Worm (Caenorhabditis elegans) whole organism, late embryonic: ENCODE measurements around the gene hrg-6.

Source experiments
- C08G9.2 ChIP-seq: sonication (generic microtip); optimal IDR thresholded peaks from 2 replicates; lab custom pipeline; 2016; ENCODE audit warnings: mild to moderate bottlenecking, missing genetic modification characterization, moderate library complexity, missing compliant biosample characterization
- K02D7.2 ChIP-seq: sonication (generic microtip); optimal IDR thresholded peaks from 2 replicates; lab custom pipeline; 2017; ENCODE audit warnings: mild to moderate bottlenecking, missing genetic modification characterization, missing compliant biosample characterization
- K09A11.1 ChIP-seq: sonication (generic microtip); optimal IDR thresholded peaks from 2 replicates; lab custom pipeline; 2017; ENCODE audit warnings: antibody characterized with exemption, mild to moderate bottlenecking, missing genetic modification characterization, missing compliant biosample characterization; ENCODE audit not compliant: insufficient read depth
- Y22D7AL.16 ChIP-seq: sonication (generic microtip); optimal IDR thresholded peaks from 2 replicates; lab custom pipeline; 2016; ENCODE audit warnings: missing genetic modification characterization, missing compliant biosample characterization
- ama-1 ChIP-seq: fragments of 150-350 bp; optimal IDR thresholded peaks from 2 replicates; lab custom pipeline; 2014
- ceh-14 ChIP-seq: sonication (generic microtip); optimal IDR thresholded peaks from 2 replicates; lab custom pipeline; 2016; ENCODE audit warnings: missing genotype, missing genetic modification characterization, missing compliant biosample characterization
- ceh-18 ChIP-seq: sonication (generic microtip); optimal IDR thresholded peaks from 2 replicates; lab custom pipeline; 2016; ENCODE audit warnings: missing genetic modification characterization, missing compliant biosample characterization
- ceh-30 ChIP-seq: fragments of 150-350 bp; optimal IDR thresholded peaks from 2 replicates; lab custom pipeline; 2014; ENCODE audit warnings: missing biosample characterization, missing genetic modification characterization
- ceh-6 ChIP-seq: fragments of 200-800 bp; sonication (Bioruptor generic); optimal IDR thresholded peaks from 2 replicates; lab custom pipeline; 2018; ENCODE audit warnings: mild to moderate bottlenecking, missing genetic modification characterization, missing compliant biosample characterization
- ceh-9 ChIP-seq: sonication (generic microtip); optimal IDR thresholded peaks from 2 replicates; lab custom pipeline; 2016; ENCODE audit warnings: mild to moderate bottlenecking, missing genetic modification characterization, inconsistent platforms, missing compliant biosample characterization
- che-1 ChIP-seq: sonication (generic microtip); optimal IDR thresholded peaks from 2 replicates; lab custom pipeline; 2016; ENCODE audit warnings: mild to moderate bottlenecking, missing genetic modification characterization, missing compliant biosample characterization
- dmd-4 ChIP-seq: sonication (generic microtip); optimal IDR thresholded peaks from 2 replicates; lab custom pipeline; 2016; ENCODE audit warnings: borderline replicate concordance, missing genetic modification characterization, missing compliant biosample characterization
- ets-4 ChIP-seq: sonication (generic microtip); optimal IDR thresholded peaks from 2 replicates; lab custom pipeline; 2016; ENCODE audit warnings: missing genetic modification characterization, missing compliant biosample characterization
- fax-1 ChIP-seq: sonication (generic microtip); optimal IDR thresholded peaks from 2 replicates; lab custom pipeline; 2016; ENCODE audit warnings: missing genotype, missing genetic modification characterization, missing compliant biosample characterization
- fkh-10 ChIP-seq: fragments of 150-350 bp; optimal IDR thresholded peaks from 2 replicates; lab custom pipeline; 2014; ENCODE audit warnings: missing biosample characterization, missing genetic modification reagents, missing genetic modification characterization
- hlh-13 ChIP-seq: fragments of 200-800 bp; sonication (Bioruptor generic); optimal IDR thresholded peaks from 2 replicates; lab custom pipeline; 2018; ENCODE audit warnings: mild to moderate bottlenecking, missing genetic modification characterization, missing compliant biosample characterization
- hlh-15 ChIP-seq: sonication (generic microtip); optimal IDR thresholded peaks from 2 replicates; lab custom pipeline; 2016; ENCODE audit warnings: missing genetic modification characterization, missing compliant biosample characterization
- hlh-30 ChIP-seq: sonication (generic microtip); optimal IDR thresholded peaks from 2 replicates; lab custom pipeline; 2017; ENCODE audit warnings: antibody characterized with exemption, missing genetic modification characterization, missing compliant biosample characterization; ENCODE audit not compliant: insufficient read depth
- lin-11 ChIP-seq: fragments of 200-800 bp; sonication (Bioruptor generic); optimal IDR thresholded peaks from 2 replicates; lab custom pipeline; 2018; ENCODE audit warnings: mild to moderate bottlenecking, missing genetic modification characterization, missing compliant biosample characterization
- madf-2 ChIP-seq: sonication (generic microtip); optimal IDR thresholded peaks from 2 replicates; lab custom pipeline; 2017; ENCODE audit warnings: missing genetic modification characterization, missing compliant biosample characterization
- nfya-1 ChIP-seq: sonication (generic microtip); optimal IDR thresholded peaks from 2 replicates; lab custom pipeline; 2017; ENCODE audit warnings: missing genetic modification characterization, mild to moderate bottlenecking, missing compliant biosample characterization, antibody characterized with exemption, moderate library complexity
- nhr-11 ChIP-seq: fragments of 150-350 bp; optimal IDR thresholded peaks from 2 replicates; lab custom pipeline; 2014; ENCODE audit warnings: missing biosample characterization, missing genetic modification characterization
- nhr-232 ChIP-seq: sonication (generic microtip); optimal IDR thresholded peaks from 2 replicates; lab custom pipeline; 2016; ENCODE audit warnings: missing genetic modification characterization, missing compliant biosample characterization
- npax-4 ChIP-seq: sonication (generic microtip); optimal IDR thresholded peaks from 2 replicates; lab custom pipeline; 2016; ENCODE audit warnings: missing genetic modification characterization, missing compliant biosample characterization
- pag-3 ChIP-seq: sonication (generic microtip); optimal IDR thresholded peaks from 2 replicates; lab custom pipeline; 2016; ENCODE audit warnings: missing compliant biosample characterization, missing genetic modification characterization, borderline replicate concordance
- pat-9 ChIP-seq: fragments of 200-800 bp; sonication (Bioruptor generic); optimal IDR thresholded peaks from 2 replicates; lab custom pipeline; 2018; ENCODE audit warnings: mild to moderate bottlenecking, missing genetic modification characterization, moderate library complexity, missing compliant biosample characterization
- ref-2 ChIP-seq: sonication (generic microtip); optimal IDR thresholded peaks from 2 replicates; lab custom pipeline; 2016; ENCODE audit warnings: missing genetic modification characterization, missing compliant biosample characterization
- sox-2 ChIP-seq: fragments of 200-800 bp; sonication (Bioruptor generic); IDR thresholded peaks from 2 replicates; pipeline ENCODE4 v1.3.6; 2022; ENCODE audit warnings: missing genetic modification reagents, missing genetic modification characterization, missing compliant biosample characterization
- unc-3 ChIP-seq, 2 experiments: fragments of 200-800 bp in 1 of 2; sonication (Bioruptor generic) in 1 of 2; sonication (generic microtip) in 1 of 2; conservative IDR thresholded peaks in 1 of 2; optimal IDR thresholded peaks in 1 of 2; 2 replicates each; pipeline versions ENCODE4 v1.3.6 to Lab custom; 2016 to 2022; ENCODE audit warnings: missing compliant biosample characterization in 2 of 2, missing genetic modification characterization in 2 of 2, missing genetic modification reagents in 1 of 2
- unc-55 ChIP-seq: sonication (generic microtip); optimal IDR thresholded peaks from 2 replicates; lab custom pipeline; 2017; ENCODE audit warnings: missing biosample characterization, missing genetic modification reagents, missing genetic modification characterization
- unc-86 ChIP-seq: sonication (generic microtip); optimal IDR thresholded peaks from 2 replicates; lab custom pipeline; 2016; ENCODE audit warnings: missing genetic modification characterization, missing compliant biosample characterization
- ztf-16 ChIP-seq: sonication (generic microtip); optimal IDR thresholded peaks from 2 replicates; lab custom pipeline; 2017; ENCODE audit warnings: missing genetic modification characterization, missing compliant biosample characterization

hrg-6 gene

ce11 chrIV:11068314-11068713, 35.9 kb downstream of the hrg-6 start (continued):
- TF ChIP-seq unc-86 (tag; lab: Kevin White, UChicago): no peak
- peak; percentile 68 for TF ChIP-seq ceh-18 (tag; lab: Kevin White, UChicago)
- TF ChIP-seq sox-2 (GFP tag; lab: Robert Waterston, UW): no peak
- TF ChIP-seq ref-2 (tag; lab: Kevin White, UChicago): no peak
- TF ChIP-seq hlh-30 (tag; lab: Kevin White, UChicago): peak; percentile 55
- no peak for TF ChIP-seq fkh-10 (GFP tag; lab: Kevin White, UChicago)

DNA sequence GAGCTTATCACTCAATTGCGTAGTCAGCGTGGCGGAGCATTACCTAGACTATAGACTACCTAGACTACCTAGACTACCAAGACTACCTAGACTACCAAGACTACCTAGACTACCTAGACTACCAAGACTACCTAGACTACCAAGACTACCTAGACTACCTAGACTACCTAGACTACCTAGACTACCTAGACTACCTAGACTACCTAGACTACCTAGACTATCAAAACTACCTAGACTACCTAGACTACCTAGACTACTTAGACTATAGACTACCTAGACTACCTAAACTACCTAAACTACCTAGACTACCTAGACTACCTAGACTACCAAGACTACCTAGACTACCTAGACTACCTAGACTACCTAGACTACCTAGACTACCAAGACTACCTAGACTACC, 38.5 kb downstream of the hrg-6 start:
- peak; percentile 46 for TF ChIP-seq lin-11 (tag; lab: Kevin White, UChicago)
- TF ChIP-seq che-1 (tag; lab: Kevin White, UChicago): peak; percentile 45
- TF ChIP-seq hlh-13 (GFP tag; lab: Kevin White, UChicago): peak; percentile 72
- peak; percentile 42 for TF ChIP-seq pat-9
- TF ChIP-seq madf-2: peak; percentile 57
- peak; percentile 29 for TF ChIP-seq ztf-16
- TF ChIP-seq npax-4 (tag; lab: Kevin White, UChicago): peak; percentile 30
- peak; percentile 70 for TF ChIP-seq dmd-4 (tag; lab: Kevin White, UChicago)

- TF ChIP-seq nhr-11 (tag; lab: Kevin White, UChicago): no peak
- TF ChIP-seq nhr-232 (tag; lab: Kevin White, UChicago): no peak
- no peak for TF ChIP-seq unc-3 (GFP tag; conservative IDR thresholded peaks at IDR 0.05; lab: Robert Waterston, UW)
- no peak for TF ChIP-seq unc-3 (tag; optimal IDR thresholded peaks at IDR 0.05; lab: Kevin White, UChicago)
- no peak for TF ChIP-seq K09A11.1
- TF ChIP-seq ceh-6: no peak
- no peak for TF ChIP-seq ceh-30 (tag; lab: Kevin White, UChicago)
- no peak for TF ChIP-seq ceh-18 (tag; lab: Kevin White, UChicago)
- TF ChIP-seq hlh-15 (tag; lab: Kevin White, UChicago): no peak
- TF ChIP-seq Y22D7AL.16: no peak
- no peak for TF ChIP-seq ets-4 (tag; lab: Kevin White, UChicago)
- TF ChIP-seq C08G9.2: no peak
- no peak for TF ChIP-seq nfya-1 (tag; lab: Kevin White, UChicago)
- TF ChIP-seq ceh-14 (tag; lab: Kevin White, UChicago): no peak
- no peak for TF ChIP-seq fax-1
- TF ChIP-seq, all 69 proteins: peak for 0
These were observed 46.1 kb downstream of the hrg-6 start, which contains the start of gene Y5F2A.4 for ce11 chrIV:11078482-11078881. Gene Y5F2A.4 (minus strand): TSS chrIV:11078582.

DNA sequence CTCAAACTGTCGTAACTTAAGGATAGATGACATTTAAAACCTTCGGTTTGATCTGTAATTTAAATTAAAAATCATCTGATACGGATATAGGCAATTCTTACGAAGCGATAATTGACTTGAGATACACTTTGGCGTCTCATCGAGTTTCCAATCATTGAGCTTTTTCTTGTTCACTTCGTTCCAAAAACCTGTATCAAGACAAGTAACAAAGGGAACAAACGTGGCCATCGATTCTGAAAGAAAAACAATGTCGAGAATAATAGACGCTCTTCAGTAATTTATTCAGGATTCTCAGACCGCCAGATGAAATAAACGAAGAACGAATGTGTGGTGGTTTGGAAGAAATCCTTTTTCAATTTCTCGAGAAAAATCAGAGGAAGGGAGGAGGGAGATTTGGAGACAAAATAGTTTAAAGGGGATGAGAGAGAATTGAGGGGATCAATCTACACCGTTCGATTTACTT, 48.5 kb downstream of the hrg-6 start, which contains the start of gene atg-7:
TSS of gene atg-7 (minus strand) at position 233 of the 463 bp plus-strand sequence.
- TF ChIP-seq ama-1 (lab: Kevin White, UChicago) (peak; percentile 26), unc-55 (GFP tag; lab: Kevin White, UChicago) (no peak), ceh-18 (tag; lab: Kevin White, UChicago) (no peak), ceh-9 (tag; lab: Kevin White, UChicago) (no peak), hlh-13 (GFP tag; lab: Kevin White, UChicago) (no peak), ceh-6 (no peak)

- TF ChIP-seq ets-4 (tag; lab: Kevin White, UChicago) (no peak), madf-2 (no peak), pag-3 (tag; lab: Kevin White, UChicago) (no peak), unc-86 (tag; lab: Kevin White, UChicago) (no peak), K02D7.2 (tag; lab: Kevin White, UChicago) (no peak), hlh-15 (tag; lab: Kevin White, UChicago) (no peak)
These were observed 49.8 kb downstream of the hrg-6 start, which contains the start of gene let-70 for ce11 chrIV:11082153-11082552. Gene let-70 (minus strand): TSS chrIV:11082253.
